Worm (Caenorhabditis elegans) whole organism, early embryonic: ENCODE measurements around the gene ugt-22.

Experiments used
- B0310.2 ChIP-seq: sonication (generic microtip); optimal IDR thresholded peaks from 2 replicates; lab custom pipeline; 2016; ENCODE audit warnings: mild to moderate bottlenecking, missing genetic modification characterization, missing compliant biosample characterization
- F13C5.2 ChIP-seq: sonication (generic microtip); optimal IDR thresholded peaks from 2 replicates; lab custom pipeline; 2017; ENCODE audit warnings: mild to moderate bottlenecking, missing genetic modification characterization, inconsistent platforms, missing compliant biosample characterization
- aly-1 ChIP-seq: sonication (generic microtip); optimal IDR thresholded peaks from 2 replicates; lab custom pipeline; 2016; ENCODE audit warnings: missing genetic modification characterization, missing compliant biosample characterization
- ama-1 ChIP-seq: fragments of 150-350 bp; optimal IDR thresholded peaks from 2 replicates; lab custom pipeline; 2014
- ceh-13 ChIP-seq: fragments of 200-800 bp; sonication (Bioruptor generic); optimal IDR thresholded peaks from 2 replicates; lab custom pipeline; 2018; ENCODE audit warnings: mild to moderate bottlenecking, missing genetic modification characterization, missing compliant biosample characterization
- ceh-36 ChIP-seq: sonication (generic microtip); optimal IDR thresholded peaks from 2 replicates; lab custom pipeline; 2016; ENCODE audit warnings: missing genetic modification characterization, inconsistent platforms, missing compliant biosample characterization
- ets-7 ChIP-seq: sonication (generic microtip); optimal IDR thresholded peaks from 2 replicates; lab custom pipeline; 2016; ENCODE audit warnings: missing genotype, missing genetic modification characterization, missing compliant biosample characterization
- flt-1 ChIP-seq: fragments of 200-800 bp; sonication (Bioruptor generic); IDR thresholded peaks from 2 replicates; pipeline ENCODE4 v1.3.6; 2022; ENCODE audit warnings: missing genetic modification characterization, missing compliant biosample characterization
- hmbx-1 ChIP-seq: sonication (generic microtip); optimal IDR thresholded peaks from 2 replicates; lab custom pipeline; 2016; ENCODE audit warnings: mild to moderate bottlenecking, missing genetic modification characterization, missing compliant biosample characterization
- hmg-4 ChIP-seq: fragments of 200-800 bp; sonication (Bioruptor generic); optimal IDR thresholded peaks from 2 replicates; lab custom pipeline; 2018; ENCODE audit warnings: mild to moderate bottlenecking, missing genetic modification characterization, missing compliant biosample characterization
- hnd-1 ChIP-seq: sonication (generic microtip); optimal IDR thresholded peaks from 2 replicates; lab custom pipeline; 2016; ENCODE audit warnings: missing genetic modification characterization, missing compliant biosample characterization
- pes-1 ChIP-seq: fragments of 200-800 bp; sonication (Bioruptor generic); IDR thresholded peaks from 2 replicates; pipeline ENCODE4 v1.3.6; 2022; ENCODE audit warnings: missing genetic modification reagents, missing genetic modification characterization, missing compliant biosample characterization
- scrt-1 ChIP-seq: fragments of 200-800 bp; sonication (Bioruptor generic); IDR thresholded peaks from 2 replicates; pipeline ENCODE4 v1.3.6; 2022; ENCODE audit warnings: missing genetic modification characterization, missing compliant biosample characterization
- sea-1 ChIP-seq: fragments of 200-800 bp; sonication (Bioruptor generic); conservative IDR thresholded peaks from 2 replicates; pipeline ENCODE4 v1.3.6; 2022; ENCODE audit warnings: missing genetic modification characterization, missing compliant biosample characterization
- tbx-11 ChIP-seq: fragments of 200-800 bp; sonication (Bioruptor generic); IDR thresholded peaks from 2 replicates; pipeline ENCODE4 v1.3.6; 2022; ENCODE audit warnings: missing genetic modification characterization, missing compliant biosample characterization
- tbx-37 ChIP-seq: fragments of 200-800 bp; sonication (Bioruptor generic); conservative IDR thresholded peaks from 2 replicates; pipeline ENCODE4 v1.3.6; 2022; ENCODE audit warnings: missing genetic modification reagents, missing genetic modification characterization, missing compliant biosample characterization
- tra-4 ChIP-seq: sonication (generic microtip); optimal IDR thresholded peaks from 2 replicates; lab custom pipeline; 2017; ENCODE audit warnings: missing genetic modification characterization, missing compliant biosample characterization

ugt-22 gene

ce11 chrIV:13686965-13687425, 47.9 kb downstream of the ugt-22 start, which contains the start of gene nyn-1:
nyn-1 (minus strand) TSS chrIV:13687015.
- TF ChIP-seq B0310.2 (tag; lab: Kevin White, UChicago) = no peak
- no peak for TF ChIP-seq flt-1
- TF ChIP-seq hnd-1 (tag; lab: Kevin White, UChicago) = no peak
- no peak for TF ChIP-seq ceh-36

ce11 chrIV:13687631-13688030, 48.6 kb downstream of the ugt-22 start:
- TF ChIP-seq aly-1 (tag; lab: Kevin White, UChicago) = no peak

ce11 chrIV:13689302-13689880, 50.3 kb downstream of the ugt-22 start, which contains the start of gene T23G4.2:
T23G4.2 (minus strand) TSS chrIV:13689556.
- TF ChIP-seq ceh-13 (no peak), aly-1 (tag; lab: Kevin White, UChicago) (no peak), ets-7 (tag; lab: Kevin White, UChicago) (no peak), sea-1 (no peak), scrt-1 (GFP tag; lab: Robert Waterston, UW) (no peak), pes-1 (GFP tag; lab: Robert Waterston, UW) (no peak), tbx-37 (no peak), ceh-36 (no peak), F13C5.2 (tag; lab: Kevin White, UChicago) (no peak), ama-1 (lab: Kevin White, UChicago) (no peak), B0310.2 (tag; lab: Kevin White, UChicago) (no peak), hnd-1 (tag; lab: Kevin White, UChicago) (no peak), flt-1 (no peak), tra-4 (tag; lab: Kevin White, UChicago) (no peak), hmg-4 (GFP tag; lab: Kevin White, UChicago) (no peak), tbx-11 (GFP tag; lab: Robert Waterston, UW) (no peak), hmbx-1 (no peak)

ce11 chrIV:13692522-13692921, 53.5 kb downstream of the ugt-22 start:
- TF ChIP-seq flt-1 (no peak), pes-1 (GFP tag; lab: Robert Waterston, UW) (no peak), aly-1 (tag; lab: Kevin White, UChicago) (no peak), ets-7 (tag; lab: Kevin White, UChicago) (no peak), sea-1 (no peak), tbx-11 (GFP tag; lab: Robert Waterston, UW) (no peak), ceh-13 (no peak), hmbx-1 (no peak), ama-1 (lab: Kevin White, UChicago) (no peak), scrt-1 (GFP tag; lab: Robert Waterston, UW) (no peak), B0310.2 (tag; lab: Kevin White, UChicago) (no peak), ceh-36 (no peak), tra-4 (tag; lab: Kevin White, UChicago) (no peak), hnd-1 (tag; lab: Kevin White, UChicago) (no peak), hmg-4 (GFP tag; lab: Kevin White, UChicago) (no peak), F13C5.2 (tag; lab: Kevin White, UChicago) (no peak), tbx-37 (no peak)

ce11 chrIV:13693976-13694375, 54.9 kb downstream of the ugt-22 start:
- no peak for TF ChIP-seq ceh-13
- no peak for TF ChIP-seq tra-4 (tag; lab: Kevin White, UChicago)
- TF ChIP-seq ceh-36 = no peak
